Worm (Caenorhabditis elegans): Measurements from ENCODE around the gene pigb-1.

The pigb-1 gene

ce11 chrII:5032669-5033068, 39.8 kb upstream of the pigb-1 start:
- peak; percentile 26 for TF ChIP-seq sma-9 (GFP tag; optimal IDR thresholded peaks at IDR 0.05)
- TF ChIP-seq sma-9 (tag; optimal IDR thresholded peaks at IDR 0.05), result no peak
- TF ChIP-seq sem-4 (tag; optimal IDR thresholded peaks at IDR 0.05), result no peak
- peak; percentile 70 for TF ChIP-seq F13H6.1 (tag; optimal IDR thresholded peaks at IDR 0.05)
- no peak for TF ChIP-seq unc-62 (GFP tag; optimal IDR thresholded peaks at IDR 0.05)
- TF ChIP-seq nhr-6 (tag; optimal IDR thresholded peaks at IDR 0.05), result no peak
- peak; percentile 13 for TF ChIP-seq lin-13 (GFP tag; optimal IDR thresholded peaks at IDR 0.05)
- TF ChIP-seq ZK546.5 (tag; optimal IDR thresholded peaks at IDR 0.05), result no peak
- TF ChIP-seq ama-1 (optimal IDR thresholded peaks at IDR 0.05), result no peak
- peak; percentile 36 for TF ChIP-seq nhr-21 (tag; optimal IDR thresholded peaks at IDR 0.05)
- no peak for TF ChIP-seq nhr-23 (tag; optimal IDR thresholded peaks at IDR 0.05)
- peak; percentile 59 for TF ChIP-seq fos-1 (tag; optimal IDR thresholded peaks at IDR 0.05)
- peak; percentile 54 for TF ChIP-seq gmeb-1 (tag; optimal IDR thresholded peaks at IDR 0.05)
- peak; percentile 13 for TF ChIP-seq ceh-16 (tag; optimal IDR thresholded peaks at IDR 0.05)
- no peak for TF ChIP-seq mab-5 (tag; optimal IDR thresholded peaks at IDR 0.05)
- peak; percentile 11 for TF ChIP-seq lin-11 (tag; optimal IDR thresholded peaks at IDR 0.05)
- peak; percentile 7 for TF ChIP-seq snpc-4 (tag; optimal IDR thresholded peaks at IDR 0.05)
- TF ChIP-seq C34F6.9 (tag; optimal IDR thresholded peaks at IDR 0.05), result peak; percentile 34
- no peak for TF ChIP-seq unc-39 (tag; optimal IDR thresholded peaks at IDR 0.05)
- TF ChIP-seq ceh-82 (tag; optimal IDR thresholded peaks at IDR 0.05), result no peak
- no peak for TF ChIP-seq dmd-4 (tag; optimal IDR thresholded peaks at IDR 0.05)
- no peak for TF ChIP-seq ztf-4 (tag; optimal IDR thresholded peaks at IDR 0.05)
- no peak for TF ChIP-seq blmp-1 (tag; optimal IDR thresholded peaks at IDR 0.05; ENCODE audit: insufficient read depth)
- TF ChIP-seq mbf-1 (tag; optimal IDR thresholded peaks at IDR 0.05), result no peak
- peak; percentile 50 for TF ChIP-seq sma-3 (GFP tag; optimal IDR thresholded peaks at IDR 0.05)
- peak; percentile 1 for TF ChIP-seq nhr-25 (tag; optimal IDR thresholded peaks at IDR 0.05)
- peak; percentile 32 for TF ChIP-seq egl-27 (tag; optimal IDR thresholded peaks at IDR 0.05)
- peak; percentile 81 for TF ChIP-seq nhr-129 (tag; optimal IDR thresholded peaks at IDR 0.05)
- no peak for TF ChIP-seq ztf-11 (tag; optimal IDR thresholded peaks at IDR 0.05)
- no peak for TF ChIP-seq nhr-10 (tag; optimal IDR thresholded peaks at IDR 0.05)
- TF ChIP-seq elt-1 (tag; optimal IDR thresholded peaks at IDR 0.05), result no peak
- TF ChIP-seq Y55F3AM.14 (GFP tag; optimal IDR thresholded peaks at IDR 0.05), result no peak
- TF ChIP-seq mdl-1 (tag; optimal IDR thresholded peaks at IDR 0.05), result peak in 1 of 2 experiments; percentile 10
- TF ChIP-seq unc-55 (GFP tag; optimal IDR thresholded peaks at IDR 0.05), result peak; percentile 55
- peak; percentile 32 to 59 for TF ChIP-seq lsy-2 (tag; optimal IDR thresholded peaks at IDR 0.05)
- TF ChIP-seq zag-1 (tag; optimal IDR thresholded peaks at IDR 0.05), result no peak
- TF ChIP-seq nhr-77 (tag; optimal IDR thresholded peaks at IDR 0.05), result no peak
- TF ChIP-seq R02D3.7 (tag; optimal IDR thresholded peaks at IDR 0.05), result no peak

ce11 chrII:5031612-5032011, 38.7 kb upstream of the pigb-1 start, which contains the start of gene wdr-83:
Gene wdr-83, minus strand, starts transcription at chrII:5031712.
- TF ChIP-seq nhr-77 (tag; optimal IDR thresholded peaks at IDR 0.05) (no peak), dmd-4 (tag; optimal IDR thresholded peaks at IDR 0.05) (no peak), zag-1 (tag; optimal IDR thresholded peaks at IDR 0.05) (no peak), nhr-12 (tag; optimal IDR thresholded peaks at IDR 0.05) (no peak), ZK546.5 (tag; optimal IDR thresholded peaks at IDR 0.05) (no peak), unc-55 (GFP tag; optimal IDR thresholded peaks at IDR 0.05) (no peak), nhr-25 (tag; optimal IDR thresholded peaks at IDR 0.05) (no peak), elt-3 (tag; optimal IDR thresholded peaks at IDR 0.05) (no peak), elt-1 (tag; optimal IDR thresholded peaks at IDR 0.05) (no peak), snpc-4 (tag; optimal IDR thresholded peaks at IDR 0.05) (no peak), ztf-1 (GFP tag; conservative IDR thresholded peaks at IDR 0.05) (no peak), nhr-23 (tag; optimal IDR thresholded peaks at IDR 0.05) (no peak)

ce11 chrII:5027952-5028351, 35.1 kb upstream of the pigb-1 start:
- TF ChIP-seq skn-1 (tag; optimal IDR thresholded peaks at IDR 0.05) (no peak), peb-1 (tag; optimal IDR thresholded peaks at IDR 0.05) (no peak), nhr-12 (tag; optimal IDR thresholded peaks at IDR 0.05) (no peak), unc-39 (tag; optimal IDR thresholded peaks at IDR 0.05) (no peak), ceh-82 (tag; optimal IDR thresholded peaks at IDR 0.05) (no peak), ama-1 (optimal IDR thresholded peaks at IDR 0.05) (no peak), fos-1 (tag; optimal IDR thresholded peaks at IDR 0.05) (no peak), nhr-21 (tag; optimal IDR thresholded peaks at IDR 0.05) (no peak), nhr-129 (tag; optimal IDR thresholded peaks at IDR 0.05) (no peak), lin-13 (GFP tag; optimal IDR thresholded peaks at IDR 0.05) (no peak), nhr-25 (tag; optimal IDR thresholded peaks at IDR 0.05) (no peak), ztf-1 (GFP tag; conservative IDR thresholded peaks at IDR 0.05) (no peak), ZK546.5 (tag; optimal IDR thresholded peaks at IDR 0.05) (no peak), mbf-1 (tag; optimal IDR thresholded peaks at IDR 0.05) (no peak), elt-1 (tag; optimal IDR thresholded peaks at IDR 0.05) (no peak), snpc-4 (tag; optimal IDR thresholded peaks at IDR 0.05) (no peak), ztf-11 (tag; optimal IDR thresholded peaks at IDR 0.05) (no peak)

All from whole organism, L2 larva.